Fruit fly (Drosophila melanogaster): ENCODE data around the gene Kah.

dm6 chr3L:554577-554976 is 34.5 kb downstream of the Kah start:
- TF ChIP-seq Myc (optimal IDR thresholded peaks at IDR 0.05) (no peak), ttk (optimal IDR thresholded peaks at IDR 0.05) (no peak), insv (optimal IDR thresholded peaks at IDR 0.05) (no peak), psq (optimal IDR thresholded peaks at IDR 0.05) (no peak), Sin3A (optimal IDR thresholded peaks at IDR 0.05) (no peak)

All from Kc167 (cell line).